Worm (Caenorhabditis elegans): ENCODE data around the gene frpr-12.

DNA sequence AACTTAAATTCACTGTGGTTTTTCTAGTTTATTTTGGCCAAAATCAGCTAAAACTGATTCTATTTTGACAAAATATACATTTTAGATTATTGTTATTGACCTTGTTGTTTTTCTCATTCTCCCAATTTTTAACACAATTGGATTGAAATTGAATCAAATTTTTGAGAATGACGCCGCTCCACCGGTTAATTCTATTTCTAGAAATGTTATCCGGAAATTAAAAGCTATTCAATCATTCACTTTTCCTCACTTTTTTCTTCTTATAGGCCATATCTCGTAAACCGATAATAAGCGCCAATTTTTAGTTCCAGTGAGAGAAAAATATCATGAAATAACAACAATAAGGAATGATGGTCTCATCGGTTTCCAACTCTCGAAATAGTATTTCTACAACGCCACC is at the start of gene frpr-12:
- no peak for TF ChIP-seq ama-1 (optimal IDR thresholded peaks at IDR 0.05)
- TF ChIP-seq sea-1 (GFP tag; conservative IDR thresholded peaks at IDR 0.05), result no peak
- no peak for TF ChIP-seq aly-1 (tag; optimal IDR thresholded peaks at IDR 0.05)
- TF ChIP-seq ets-7 (tag; optimal IDR thresholded peaks at IDR 0.05), result no peak

All from whole organism, early embryonic.